Fruit fly (Drosophila melanogaster) whole organism, adult: ENCODE measurements around the gene CG44139.

Source experiments
- CG11617 ChIP-seq: fragments of 200-800 bp; sonication (Bioruptor generic); optimal IDR thresholded peaks from 2 replicates; lab custom pipeline; 2017; ENCODE audit warnings: mild to moderate bottlenecking, missing biosample characterization, missing genetic modification reagents, missing genetic modification characterization
- CG12768 ChIP-seq: fragments of 200-800 bp; sonication (Bioruptor generic); optimal IDR thresholded peaks from 2 replicates; lab custom pipeline; 2017; ENCODE audit warnings: missing biosample characterization, missing genetic modification characterization, mild to moderate bottlenecking, moderate library complexity, missing genetic modification reagents
- CG14711 ChIP-seq: fragments of 200-800 bp; sonication (Bioruptor generic); optimal IDR thresholded peaks from 2 replicates; lab custom pipeline; 2018; ENCODE audit warnings: missing biosample characterization, mild to moderate bottlenecking, missing genetic modification characterization, moderate library complexity
- CG1620 ChIP-seq: fragments of 200-800 bp; sonication (Bioruptor generic); optimal IDR thresholded peaks from 2 replicates; lab custom pipeline; 2016; ENCODE audit warnings: missing biosample characterization, missing genetic modification characterization
- CG33017 ChIP-seq: fragments of 200-800 bp; sonication (Bioruptor generic); optimal IDR thresholded peaks from 2 replicates; lab custom pipeline; 2018; ENCODE audit warnings: missing biosample characterization, mild to moderate bottlenecking, missing genetic modification characterization, moderate library complexity
- CG5204 ChIP-seq: fragments of 200-800 bp; sonication (Bioruptor generic); optimal IDR thresholded peaks from 2 replicates; lab custom pipeline; 2016; ENCODE audit warnings: missing biosample characterization, missing genetic modification characterization
- CG7045 ChIP-seq: fragments of 200-800 bp; sonication (Bioruptor generic); optimal IDR thresholded peaks from 2 replicates; lab custom pipeline; 2017; ENCODE audit warnings: missing biosample characterization, mild to moderate bottlenecking, missing genetic modification characterization
- CG7101 ChIP-seq: fragments of 200-800 bp; sonication (Bioruptor generic); optimal IDR thresholded peaks from 2 replicates; lab custom pipeline; 2018; ENCODE audit warnings: missing biosample characterization, mild to moderate bottlenecking, missing genetic modification characterization, moderate library complexity
- Clk ChIP-seq: fragments of 200-800 bp; sonication (Bioruptor generic); optimal IDR thresholded peaks from 2 replicates; lab custom pipeline; 2017; ENCODE audit warnings: missing biosample characterization, missing genetic modification characterization
- Crg-1 ChIP-seq: fragments of 200-800 bp; sonication (Bioruptor generic); optimal IDR thresholded peaks from 2 replicates; lab custom pipeline; 2016; ENCODE audit warnings: missing biosample characterization, missing genetic modification characterization
- Hr96 ChIP-seq: fragments of 200-800 bp; sonication (Bioruptor generic); optimal IDR thresholded peaks from 2 replicates; lab custom pipeline; 2016; ENCODE audit warnings: missing biosample characterization, missing genetic modification characterization
- Mnt ChIP-seq: fragments of 200-800 bp; sonication (Bioruptor generic); optimal IDR thresholded peaks from 2 replicates; lab custom pipeline; 2016; ENCODE audit warnings: missing biosample characterization, mild to moderate bottlenecking, missing genetic modification characterization
- bab1 ChIP-seq: fragments of 200-800 bp; sonication (Bioruptor generic); optimal IDR thresholded peaks from 3 replicates; lab custom pipeline; 2019; ENCODE audit warnings: missing biosample characterization, mild to moderate bottlenecking, missing genetic modification characterization, moderate library complexity
- cic ChIP-seq: fragments of 200-800 bp; sonication (Bioruptor generic); optimal IDR thresholded peaks from 2 replicates; lab custom pipeline; 2017; ENCODE audit warnings: missing biosample characterization, mild to moderate bottlenecking, missing genetic modification characterization, moderate library complexity
- cnc ChIP-seq, 2 experiments: fragments of >200 bp; optimal IDR thresholded peaks; 2 replicates each; lab custom pipeline; 2017
- kay ChIP-seq: fragments of 200-800 bp; sonication (Bioruptor generic); peaks from one replicate; lab custom pipeline; 2016; ENCODE audit warnings: missing biosample characterization, missing genetic modification characterization, borderline replicate concordance
- ovo ChIP-seq: fragments of 200-800 bp; sonication (Bioruptor generic); optimal IDR thresholded peaks from 2 replicates; lab custom pipeline; 2016; ENCODE audit warnings: missing biosample characterization, missing genetic modification characterization
- pad ChIP-seq: fragments of 200-800 bp; sonication (Bioruptor generic); optimal IDR thresholded peaks from 3 replicates; lab custom pipeline; 2017; ENCODE audit warnings: missing biosample characterization, missing genetic modification characterization, mild to moderate bottlenecking, moderate library complexity, missing genetic modification reagents
- tj ChIP-seq: fragments of 200-800 bp; sonication (Bioruptor generic); optimal IDR thresholded peaks from 3 replicates; lab custom pipeline; 2017; ENCODE audit warnings: missing biosample characterization, mild to moderate bottlenecking, missing genetic modification characterization, moderate library complexity
- toe ChIP-seq: fragments of 200-800 bp; sonication (Bioruptor generic); optimal IDR thresholded peaks from 2 replicates; lab custom pipeline; 2016; ENCODE audit warnings: missing biosample characterization, missing genetic modification characterization

The CG44139 gene

dm6 chr2L:2432809-2433493, 8.4 kb downstream of the CG44139 start:
- no peak for TF ChIP-seq pad (GFP tag; lab: Kevin White, UChicago)
- TF ChIP-seq CG5204 (GFP tag; lab: Kevin White, UChicago), result no peak
- TF ChIP-seq kay (GFP tag; lab: Kevin White, UChicago), result no peak
- no peak for TF ChIP-seq CG11617 (GFP tag; lab: Kevin White, UChicago)
- no peak for TF ChIP-seq CG1620
- no peak for TF ChIP-seq CG12768 (GFP tag; lab: Kevin White, UChicago)
- no peak for TF ChIP-seq bab1 (GFP tag; lab: Kevin White, UChicago)
- TF ChIP-seq toe, result no peak

dm6 chr2L:2433494-2434054, 9.0 kb downstream of the CG44139 start:
- no peak for TF ChIP-seq Mnt (GFP tag; lab: Kevin White, UChicago)
- no peak for TF ChIP-seq CG11617 (GFP tag; lab: Kevin White, UChicago)
- TF ChIP-seq toe, result peak; percentile 48
- TF ChIP-seq kay (GFP tag; lab: Kevin White, UChicago), result peak; percentile 45
- peak; percentile 72 for TF ChIP-seq CG5204 (GFP tag; lab: Kevin White, UChicago)
- TF ChIP-seq cnc (optimal IDR thresholded peaks at IDR 0.05; lab: Kevin White, UChicago), result no peak
- TF ChIP-seq CG7101 (tag; lab: Kevin White, UChicago), result peak; percentile 60
- TF ChIP-seq Crg-1 (GFP tag; lab: Kevin White, UChicago), result no peak
- TF ChIP-seq tj (GFP tag; lab: Kevin White, UChicago), result peak; percentile 10
- peak; percentile 20 for TF ChIP-seq Clk
- TF ChIP-seq CG7045 (GFP tag; lab: Kevin White, UChicago), result peak; percentile 74
- no peak for TF ChIP-seq bab1 (GFP tag; lab: Kevin White, UChicago)
- peak; percentile 42 for TF ChIP-seq CG14711 (tag; lab: Kevin White, UChicago)
- TF ChIP-seq CG12768 (GFP tag; lab: Kevin White, UChicago), result peak; percentile 57
- TF ChIP-seq ovo (GFP tag; lab: Kevin White, UChicago), result no peak
- peak; percentile 55 for TF ChIP-seq Hr96 (GFP tag; lab: Kevin White, UChicago)
- TF ChIP-seq cic, result no peak
- no peak for TF ChIP-seq pad (GFP tag; lab: Kevin White, UChicago)
- peak; percentile 72 for TF ChIP-seq CG33017 (tag; lab: Kevin White, UChicago)
- no peak for TF ChIP-seq CG1620

dm6 chr2L:2434222-2434621, 9.6 kb downstream of the CG44139 start:
- TF ChIP-seq tj (GFP tag; lab: Kevin White, UChicago) (no peak), toe (no peak)

- no peak for TF ChIP-seq CG33017 (tag; lab: Kevin White, UChicago)
- TF ChIP-seq CG11617 (GFP tag; lab: Kevin White, UChicago), result no peak
- no peak for TF ChIP-seq CG5204 (GFP tag; lab: Kevin White, UChicago)
- no peak for TF ChIP-seq cic
- TF ChIP-seq cnc (optimal IDR thresholded peaks at IDR 0.05; lab: Kevin White, UChicago), result no peak
- no peak for TF ChIP-seq kay (GFP tag; lab: Kevin White, UChicago)
- TF ChIP-seq Clk, result no peak
- TF ChIP-seq CG12768 (GFP tag; lab: Kevin White, UChicago), result no peak
- TF ChIP-seq Mnt (GFP tag; lab: Kevin White, UChicago), result no peak
- TF ChIP-seq toe, result no peak
- TF ChIP-seq CG7101 (tag; lab: Kevin White, UChicago), result no peak
- TF ChIP-seq CG14711 (tag; lab: Kevin White, UChicago), result no peak
- no peak for TF ChIP-seq CG7045 (GFP tag; lab: Kevin White, UChicago)
Observed at dm6 chr2L:2436258-2436657, 11.7 kb downstream of the CG44139 start.

dm6 chr2L:2438640-2439276, 14.2 kb downstream of the CG44139 start:
- TF ChIP-seq CG7101 (tag; lab: Kevin White, UChicago) (no peak), kay (GFP tag; lab: Kevin White, UChicago) (no peak), Mnt (GFP tag; lab: Kevin White, UChicago) (no peak), CG14711 (tag; lab: Kevin White, UChicago) (no peak)

dm6 chr2L:2448514-2448913, 23.9 kb downstream of the CG44139 start:
- TF ChIP-seq tj (GFP tag; lab: Kevin White, UChicago) (no peak), CG7101 (tag; lab: Kevin White, UChicago) (no peak), Hr96 (GFP tag; lab: Kevin White, UChicago) (no peak), cnc (optimal IDR thresholded peaks at IDR 0.05; lab: Kevin White, UChicago) (no peak), CG7045 (GFP tag; lab: Kevin White, UChicago) (no peak), CG12768 (GFP tag; lab: Kevin White, UChicago) (no peak), CG14711 (tag; lab: Kevin White, UChicago) (no peak)
